Worm (Caenorhabditis elegans) whole organism, mixed stage, embryonic: ENCODE measurements around the gene fipr-19.
A peak's percentile ranks its signal among the peaks of the same experiment; 100 is the strongest.

Experiments
- M03D4.4 ChIP-seq: sonication (generic microtip); optimal IDR thresholded peaks from 2 replicates; lab custom pipeline; 2017; ENCODE audit warnings: mild to moderate bottlenecking, missing genetic modification characterization, missing compliant biosample characterization
- bed-3 ChIP-seq: fragments of 200-800 bp; sonication (Bioruptor generic); optimal IDR thresholded peaks from 3 replicates; lab custom pipeline; 2018; ENCODE audit warnings: mild to moderate bottlenecking, missing genetic modification characterization, moderate library complexity, missing compliant biosample characterization
- blmp-1 ChIP-seq: fragments of 150-350 bp; optimal IDR thresholded peaks from 2 replicates; lab custom pipeline; 2014; ENCODE audit warnings: missing biosample characterization, missing genetic modification characterization
- ceh-39 ChIP-seq: fragments of 150-350 bp; optimal IDR thresholded peaks from 2 replicates; lab custom pipeline; 2014; ENCODE audit warnings: missing biosample characterization, missing genetic modification characterization
- ceh-43 ChIP-seq: fragments of 200-800 bp; sonication (Bioruptor generic); optimal IDR thresholded peaks from 2 replicates; lab custom pipeline; 2018; ENCODE audit warnings: mild to moderate bottlenecking, missing genetic modification characterization, moderate library complexity, missing compliant biosample characterization
- ceh-83 ChIP-seq: fragments of 200-800 bp; sonication (Bioruptor generic); optimal IDR thresholded peaks from 2 replicates; lab custom pipeline; 2018; ENCODE audit warnings: mild to moderate bottlenecking, missing genetic modification characterization, missing compliant biosample characterization
- ces-1 ChIP-seq: fragments of 150-350 bp; optimal IDR thresholded peaks from 2 replicates; lab custom pipeline; 2014; ENCODE audit warnings: missing biosample characterization, missing genetic modification reagents, missing genetic modification characterization
- cnd-1 ChIP-seq: fragments of 200-800 bp; sonication (Bioruptor generic); optimal IDR thresholded peaks from 2 replicates; lab custom pipeline; 2018; ENCODE audit warnings: mild to moderate bottlenecking, missing genetic modification characterization, missing compliant biosample characterization
- drap-1 ChIP-seq: fragments of 200-800 bp; sonication (Bioruptor generic); optimal IDR thresholded peaks from 3 replicates; lab custom pipeline; 2018; ENCODE audit warnings: mild to moderate bottlenecking, missing genetic modification characterization, missing compliant biosample characterization
- elt-1 ChIP-seq: sonication (generic microtip); optimal IDR thresholded peaks from 2 replicates; lab custom pipeline; 2017; ENCODE audit warnings: missing genetic modification characterization, mild to moderate bottlenecking, missing compliant biosample characterization, antibody characterized with exemption, moderate library complexity, borderline replicate concordance; ENCODE audit not compliant: insufficient read depth
- elt-3 ChIP-seq: fragments of 150-350 bp; optimal IDR thresholded peaks from 2 replicates; lab custom pipeline; 2014; ENCODE audit warnings: missing biosample characterization, missing genetic modification characterization
- flh-1 ChIP-seq: fragments of 200-800 bp; sonication (Bioruptor generic); optimal IDR thresholded peaks from 2 replicates; lab custom pipeline; 2018; ENCODE audit warnings: mild to moderate bottlenecking, missing genetic modification characterization, moderate library complexity, missing compliant biosample characterization
- ham-2 ChIP-seq: fragments of 200-800 bp; sonication (Bioruptor generic); optimal IDR thresholded peaks from 2 replicates; lab custom pipeline; 2018; ENCODE audit warnings: mild to moderate bottlenecking, missing genetic modification characterization, missing compliant biosample characterization
- hlh-1 ChIP-seq: fragments of 150-350 bp; optimal IDR thresholded peaks from 2 replicates; lab custom pipeline; 2014; ENCODE audit warnings: missing biosample characterization, missing genetic modification reagents, missing genetic modification characterization
- lin-13 ChIP-seq: fragments of 150-350 bp; optimal IDR thresholded peaks from 2 replicates; lab custom pipeline; 2014; ENCODE audit warnings: missing biosample characterization, missing genetic modification characterization
- lin-32 ChIP-seq: fragments of 200-800 bp; sonication (Bioruptor generic); optimal IDR thresholded peaks from 2 replicates; lab custom pipeline; 2018; ENCODE audit warnings: mild to moderate bottlenecking, missing genetic modification characterization, missing compliant biosample characterization
- lsy-2 ChIP-seq: fragments of 150-350 bp; optimal IDR thresholded peaks from 2 replicates; lab custom pipeline; 2014; ENCODE audit warnings: missing biosample characterization, missing genetic modification characterization
- mab-5 ChIP-seq: fragments of 150-350 bp; optimal IDR thresholded peaks from 2 replicates; lab custom pipeline; 2014; ENCODE audit warnings: missing biosample characterization, missing genetic modification characterization
- mep-1 ChIP-seq: fragments of 150-350 bp; optimal IDR thresholded peaks from 2 replicates; lab custom pipeline; 2017; ENCODE audit warnings: missing biosample characterization, missing genetic modification reagents, missing genetic modification characterization, inconsistent platforms
- mls-2 ChIP-seq: sonication (generic microtip); optimal IDR thresholded peaks from 2 replicates; lab custom pipeline; 2016; ENCODE audit warnings: mild to moderate bottlenecking, missing genetic modification characterization, moderate library complexity, missing compliant biosample characterization
- nhr-12 ChIP-seq: fragments of 150-350 bp; optimal IDR thresholded peaks from 2 replicates; lab custom pipeline; 2014; ENCODE audit warnings: missing biosample characterization, missing genetic modification characterization
- nhr-2 ChIP-seq: fragments of 150-350 bp; optimal IDR thresholded peaks from 2 replicates; lab custom pipeline; 2014; ENCODE audit warnings: missing biosample characterization, missing genetic modification characterization
- nhr-237 ChIP-seq: fragments of 150-350 bp; optimal IDR thresholded peaks from 2 replicates; lab custom pipeline; 2014; ENCODE audit warnings: missing biosample characterization, missing genetic modification characterization
- nhr-28 ChIP-seq: fragments of 150-350 bp; optimal IDR thresholded peaks from 2 replicates; lab custom pipeline; 2014; ENCODE audit warnings: missing biosample characterization, missing genetic modification characterization
- nhr-76 ChIP-seq: sonication (generic microtip); optimal IDR thresholded peaks from 2 replicates; lab custom pipeline; 2017; ENCODE audit warnings: missing biosample characterization, missing genetic modification characterization
- pha-4 ChIP-seq: fragments of 150-350 bp; optimal IDR thresholded peaks from 2 replicates; lab custom pipeline; 2018; ENCODE audit warnings: missing biosample characterization, missing genetic modification reagents, missing genetic modification characterization
- sem-2 ChIP-seq: fragments of 200-800 bp; sonication (Bioruptor generic); optimal IDR thresholded peaks from 2 replicates; lab custom pipeline; 2018; ENCODE audit warnings: mild to moderate bottlenecking, missing genetic modification characterization, missing compliant biosample characterization
- snpc-4 ChIP-seq: fragments of 150-350 bp; optimal IDR thresholded peaks from 2 replicates; lab custom pipeline; 2014; ENCODE audit warnings: missing biosample characterization, missing genetic modification characterization
- sptf-1 ChIP-seq: sonication (generic microtip); optimal IDR thresholded peaks from 2 replicates; lab custom pipeline; 2017; ENCODE audit warnings: mild to moderate bottlenecking, missing genetic modification characterization, moderate library complexity, missing compliant biosample characterization
- tbx-8 ChIP-seq: fragments of 200-800 bp; sonication (Bioruptor generic); optimal IDR thresholded peaks from 2 replicates; lab custom pipeline; 2018; ENCODE audit warnings: mild to moderate bottlenecking, missing genetic modification characterization, moderate library complexity, missing compliant biosample characterization
- unc-120 ChIP-seq: sonication (generic microtip); optimal IDR thresholded peaks from 2 replicates; lab custom pipeline; 2017; ENCODE audit warnings: missing genetic modification characterization, missing compliant biosample characterization; ENCODE audit not compliant: poor library complexity, severe bottlenecking
- unc-39 ChIP-seq: fragments of 150-350 bp; optimal IDR thresholded peaks from 2 replicates; lab custom pipeline; 2014; ENCODE audit warnings: missing biosample characterization, missing genetic modification characterization
- unc-62 ChIP-seq: fragments of 150-350 bp; optimal IDR thresholded peaks from 2 replicates; lab custom pipeline; 2014; ENCODE audit warnings: missing biosample characterization, missing genetic modification reagents, missing genetic modification characterization
- zip-8 ChIP-seq: fragments of 150-350 bp; optimal IDR thresholded peaks from 2 replicates; lab custom pipeline; 2014; ENCODE audit warnings: missing biosample characterization, missing genetic modification characterization
- ztf-11 ChIP-seq: fragments of 150-350 bp; optimal IDR thresholded peaks from 2 replicates; lab custom pipeline; 2014; ENCODE audit warnings: missing biosample characterization, missing genetic modification characterization

The fipr-19 gene

DNA sequence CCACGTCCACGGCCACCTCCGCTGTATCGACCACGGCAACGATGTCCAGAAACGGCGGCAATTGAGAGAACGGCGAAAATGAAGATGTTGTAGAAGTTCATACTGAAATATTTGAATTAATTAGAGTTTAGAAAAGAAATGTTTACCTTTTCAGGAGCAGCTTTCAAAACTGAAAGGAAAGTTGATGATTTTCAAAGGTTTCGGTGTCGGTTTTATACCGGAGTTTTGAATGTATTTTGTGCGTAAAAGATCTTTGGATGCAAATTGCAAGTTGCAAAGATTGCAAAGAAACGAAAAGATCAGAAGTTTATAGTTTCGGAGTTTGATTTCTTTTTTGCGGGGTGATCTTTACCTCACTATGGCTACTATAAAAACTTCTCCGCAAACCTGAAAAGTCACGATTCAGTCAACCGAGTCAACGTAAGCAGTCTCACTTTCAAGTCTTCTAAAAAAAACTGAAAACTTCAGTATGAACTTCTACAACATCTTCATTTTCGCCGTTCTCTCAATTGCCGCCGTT lies at the start of gene fipr-19, which contains the start of gene fipr-18:
Gene fipr-19, minus strand, starts transcription at position 101 of the 520 bp plus-strand sequence.
Gene fipr-18, plus strand, starts transcription at position 470 of the 520 bp plus-strand sequence.
- no peak for TF ChIP-seq lin-13 (tag; lab: Kevin White, UChicago)
- TF ChIP-seq nhr-2 (tag; lab: Kevin White, UChicago), result no peak
- no peak for TF ChIP-seq hlh-1 (tag; lab: Kevin White, UChicago)
- TF ChIP-seq lsy-2 (tag; lab: Kevin White, UChicago), result no peak
- TF ChIP-seq blmp-1 (tag; lab: Kevin White, UChicago), result no peak
- no peak for TF ChIP-seq ceh-83
- TF ChIP-seq lin-32, result no peak
- TF ChIP-seq unc-120, result no peak
- TF ChIP-seq sem-2 (GFP tag; lab: Kevin White, UChicago), result no peak
- TF ChIP-seq ceh-43 (GFP tag; lab: Kevin White, UChicago), result no peak
- no peak for TF ChIP-seq elt-3 (tag; lab: Kevin White, UChicago)
- TF ChIP-seq nhr-12 (tag; lab: Kevin White, UChicago), result no peak

DNA sequence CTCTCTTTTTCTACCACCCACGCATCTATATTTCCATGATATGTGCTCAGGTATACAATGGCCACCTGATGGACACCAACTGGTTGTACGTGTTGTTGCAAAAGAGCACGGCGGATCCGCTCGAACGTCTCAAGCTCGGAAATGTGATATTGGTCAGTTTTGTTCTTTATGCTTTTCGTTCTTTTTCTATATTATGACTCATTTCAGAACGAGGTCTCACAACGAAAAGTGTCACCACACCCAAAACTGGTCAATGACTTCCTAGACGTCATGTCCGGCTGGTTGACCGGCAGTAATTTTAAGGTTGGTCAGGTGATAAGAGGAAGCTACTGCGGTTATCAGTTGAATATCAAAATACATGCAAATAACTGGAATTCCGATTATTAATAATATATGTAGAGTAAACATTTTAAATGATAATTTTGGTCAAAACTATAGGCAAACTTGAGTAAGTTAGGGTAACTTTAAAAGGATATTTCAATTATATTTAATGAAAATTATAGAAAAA lies 49.4 kb upstream of the fipr-19 start, which contains the start of gene cls-1:
Gene cls-1, plus strand, starts transcription at position 51 of the 508 bp plus-strand sequence.
- TF ChIP-seq unc-120 (no peak), flh-1 (GFP tag; lab: Kevin White, UChicago) (no peak), cnd-1 (tag; lab: Kevin White, UChicago) (no peak), sem-2 (GFP tag; lab: Kevin White, UChicago) (no peak), ceh-83 (no peak), unc-39 (tag; lab: Kevin White, UChicago) (no peak), ces-1 (GFP tag; lab: Kevin White, UChicago) (no peak), lin-32 (no peak), nhr-12 (tag; lab: Kevin White, UChicago) (no peak), snpc-4 (tag; lab: Kevin White, UChicago) (no peak), lsy-2 (tag; lab: Kevin White, UChicago) (no peak), mab-5 (tag; lab: Kevin White, UChicago) (no peak)

DNA sequence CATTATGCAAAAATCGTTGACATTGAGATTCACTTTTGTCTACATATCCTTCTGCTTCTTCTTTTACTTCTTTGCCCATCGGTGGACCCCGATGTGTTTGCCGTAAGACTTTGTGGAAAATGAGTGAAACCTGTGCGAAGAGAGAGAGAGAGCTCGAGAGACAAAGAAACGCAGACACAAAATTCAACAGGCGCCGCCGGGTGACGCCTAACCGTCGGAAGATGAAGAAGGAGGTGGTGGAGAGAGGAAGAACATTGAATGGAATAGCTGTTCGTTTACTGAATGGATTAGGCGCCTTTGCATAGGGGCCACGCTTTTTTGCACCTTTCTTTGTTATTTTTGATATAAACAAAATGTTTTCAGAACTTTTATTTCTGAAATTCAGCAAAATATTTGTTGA lies 48.2 kb upstream of the fipr-19 start:
- TF ChIP-seq lin-13 (tag; lab: Kevin White, UChicago), result no peak
- TF ChIP-seq ces-1 (GFP tag; lab: Kevin White, UChicago), result no peak
- peak; percentile 34 for TF ChIP-seq hlh-1 (tag; lab: Kevin White, UChicago)
- no peak for TF ChIP-seq tbx-8 (GFP tag; lab: Kevin White, UChicago)
- TF ChIP-seq elt-1, result no peak

DNA sequence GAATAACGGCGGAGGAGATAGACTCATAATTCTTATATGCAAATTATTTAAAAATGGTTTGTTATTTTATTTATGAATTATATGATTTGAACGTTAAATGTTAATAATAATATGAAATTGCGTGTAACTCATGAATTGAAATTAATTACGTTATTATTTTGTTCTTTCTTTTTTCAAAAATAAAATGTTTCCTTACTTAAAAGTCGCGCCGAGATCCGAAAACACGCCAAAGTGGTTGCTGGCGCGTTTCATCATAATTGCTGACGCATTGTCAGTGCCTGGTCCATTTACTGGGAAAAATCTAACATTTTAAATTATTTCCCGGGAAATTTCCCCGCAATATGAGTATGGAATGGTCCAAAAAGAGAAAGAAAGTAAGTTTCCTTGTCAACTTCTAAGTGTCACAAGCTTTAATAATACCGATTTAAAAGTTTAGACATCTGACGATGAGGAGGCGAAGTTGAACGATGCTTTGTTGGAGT lies 40.7 kb upstream of the fipr-19 start, which contains the start of the genes C07H6.9 and sap-140:
Gene C07H6.9, minus strand, starts transcription at position 51 of the 482 bp plus-strand sequence.
Gene sap-140, plus strand, starts transcription at position 318 of the 482 bp plus-strand sequence.
- TF ChIP-seq blmp-1 (tag; lab: Kevin White, UChicago), result no peak
- TF ChIP-seq lin-13 (tag; lab: Kevin White, UChicago), result peak; percentile 88
- TF ChIP-seq sptf-1 (tag; lab: Kevin White, UChicago), result no peak
- peak; percentile 20 for TF ChIP-seq ceh-43 (GFP tag; lab: Kevin White, UChicago)
- peak; percentile 64 for TF ChIP-seq pha-4
- TF ChIP-seq M03D4.4 (tag; lab: Kevin White, UChicago), result no peak
- peak; percentile 70 for TF ChIP-seq lsy-2 (tag; lab: Kevin White, UChicago)
- peak; percentile 68 for TF ChIP-seq ces-1 (GFP tag; lab: Kevin White, UChicago)
- TF ChIP-seq mep-1 (tag; lab: Kevin White, UChicago), result peak; percentile 79
- TF ChIP-seq mab-5 (tag; lab: Kevin White, UChicago), result no peak
- no peak for TF ChIP-seq nhr-12 (tag; lab: Kevin White, UChicago)
- TF ChIP-seq nhr-28 (tag; lab: Kevin White, UChicago), result no peak
- no peak for TF ChIP-seq unc-62 (GFP tag; lab: Kevin White, UChicago)
- no peak for TF ChIP-seq hlh-1 (tag; lab: Kevin White, UChicago)
- no peak for TF ChIP-seq elt-1
- peak; percentile 25 for TF ChIP-seq nhr-237 (tag; lab: Kevin White, UChicago)
- TF ChIP-seq unc-39 (tag; lab: Kevin White, UChicago), result no peak
- TF ChIP-seq, all 35 proteins: peak for 7

DNA sequence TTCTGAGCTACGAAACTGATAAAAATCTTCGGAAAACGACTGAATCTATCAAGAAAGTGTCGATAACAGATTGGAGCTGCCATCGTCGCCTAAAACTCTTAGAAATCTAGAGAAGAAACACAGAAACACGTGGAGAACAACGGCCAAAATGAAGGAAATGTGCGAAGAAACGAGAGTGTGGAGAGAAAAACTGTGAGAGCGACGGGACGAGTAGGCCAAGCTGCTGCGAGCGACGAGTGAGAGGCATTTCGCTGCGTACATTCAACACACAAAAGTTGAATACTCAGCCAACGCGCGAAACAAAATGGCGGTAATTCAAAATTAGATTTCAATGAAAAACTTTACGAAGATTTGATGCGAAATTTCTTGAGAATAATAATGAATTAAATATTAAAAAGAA lies 39.6 kb upstream of the fipr-19 start:
- TF ChIP-seq blmp-1 (tag; lab: Kevin White, UChicago), result no peak
- TF ChIP-seq bed-3, result no peak
- TF ChIP-seq mls-2 (tag; lab: Kevin White, UChicago), result no peak
- TF ChIP-seq nhr-76 (tag; lab: Kevin White, UChicago), result no peak
- TF ChIP-seq ztf-11 (tag; lab: Kevin White, UChicago), result peak; percentile 41
- peak; percentile 83 for TF ChIP-seq lsy-2 (tag; lab: Kevin White, UChicago)
- no peak for TF ChIP-seq snpc-4 (tag; lab: Kevin White, UChicago)
- no peak for TF ChIP-seq elt-1
- peak; percentile 57 for TF ChIP-seq drap-1 (GFP tag; lab: Kevin White, UChicago)
- peak; percentile 19 for TF ChIP-seq cnd-1 (tag; lab: Kevin White, UChicago)
- TF ChIP-seq elt-3 (tag; lab: Kevin White, UChicago), result peak; percentile 24
- peak; percentile 60 for TF ChIP-seq sptf-1 (tag; lab: Kevin White, UChicago)
- TF ChIP-seq zip-8 (tag; lab: Kevin White, UChicago), result no peak
- no peak for TF ChIP-seq nhr-12 (tag; lab: Kevin White, UChicago)
- no peak for TF ChIP-seq tbx-8 (GFP tag; lab: Kevin White, UChicago)
- TF ChIP-seq ceh-39 (tag; lab: Kevin White, UChicago), result peak; percentile 28
- TF ChIP-seq ham-2, result peak; percentile 65
- TF ChIP-seq pha-4, result peak; percentile 78
- peak; percentile 3 for TF ChIP-seq M03D4.4 (tag; lab: Kevin White, UChicago)
- peak; percentile 92 for TF ChIP-seq lin-13 (tag; lab: Kevin White, UChicago)
- TF ChIP-seq nhr-28 (tag; lab: Kevin White, UChicago), result no peak
- no peak for TF ChIP-seq nhr-2 (tag; lab: Kevin White, UChicago)
- peak; percentile 46 for TF ChIP-seq unc-62 (GFP tag; lab: Kevin White, UChicago)
- peak; percentile 85 for TF ChIP-seq ces-1 (GFP tag; lab: Kevin White, UChicago)
- TF ChIP-seq hlh-1 (tag; lab: Kevin White, UChicago), result peak; percentile 57
- peak; percentile 49 for TF ChIP-seq ceh-43 (GFP tag; lab: Kevin White, UChicago)
- TF ChIP-seq mep-1 (tag; lab: Kevin White, UChicago), result peak; percentile 97
